Worm (Caenorhabditis elegans) whole organism, L2 larva: ENCODE data around the gene H03E18.2.

Experiments
- C34F6.9 ChIP-seq: fragments of 150-350 bp; optimal IDR thresholded peaks from 2 replicates; lab custom pipeline; 2014; ENCODE audit warnings: missing biosample characterization, missing genetic modification characterization
- Y55F3AM.14 ChIP-seq: fragments of 200-800 bp; sonication (Bioruptor generic); optimal IDR thresholded peaks from 2 replicates; lab custom pipeline; 2018; ENCODE audit warnings: mild to moderate bottlenecking, missing genetic modification characterization, missing compliant biosample characterization
- ZK546.5 ChIP-seq: sonication (generic microtip); optimal IDR thresholded peaks from 2 replicates; lab custom pipeline; 2017; ENCODE audit warnings: missing biosample characterization, missing genetic modification characterization
- elt-3 ChIP-seq: sonication (generic microtip); optimal IDR thresholded peaks from 2 replicates; lab custom pipeline; 2017; ENCODE audit warnings: missing biosample characterization, missing genetic modification characterization
- lin-13 ChIP-seq: fragments of 150-350 bp; optimal IDR thresholded peaks from 2 replicates; lab custom pipeline; 2014; ENCODE audit warnings: missing biosample characterization, missing genetic modification reagents, missing genetic modification characterization
- nhr-11 ChIP-seq: fragments of 150-350 bp; optimal IDR thresholded peaks from 2 replicates; lab custom pipeline; 2014; ENCODE audit warnings: missing biosample characterization, missing genetic modification characterization
- nhr-12 ChIP-seq: fragments of 150-350 bp; optimal IDR thresholded peaks from 2 replicates; lab custom pipeline; 2014; ENCODE audit warnings: missing biosample characterization, missing genetic modification characterization
- peb-1 ChIP-seq: fragments of 150-350 bp; optimal IDR thresholded peaks from 2 replicates; lab custom pipeline; 2014; ENCODE audit warnings: missing biosample characterization, missing genetic modification characterization
- snpc-4 ChIP-seq: fragments of 150-350 bp; optimal IDR thresholded peaks from 2 replicates; lab custom pipeline; 2014; ENCODE audit warnings: missing biosample characterization, missing genetic modification characterization
- unc-62 ChIP-seq: fragments of 150-350 bp; optimal IDR thresholded peaks from 2 replicates; lab custom pipeline; 2014; ENCODE audit warnings: missing biosample characterization, missing genetic modification reagents, missing genetic modification characterization
- zag-1 ChIP-seq: fragments of 150-350 bp; optimal IDR thresholded peaks from 2 replicates; lab custom pipeline; 2014; ENCODE audit warnings: missing biosample characterization, missing genetic modification characterization

ce11 chrX:8500922-8501321 lies 19.4 kb downstream of the H03E18.2 start, which contains the start of gene grd-4:
- TF ChIP-seq ZK546.5 (tag; lab: Kevin White, UChicago) (no peak), peb-1 (no peak), zag-1 (no peak), nhr-12 (no peak), lin-13 (no peak), Y55F3AM.14 (no peak), snpc-4 (tag; lab: Kevin White, UChicago) (no peak), C34F6.9 (no peak), unc-62 (GFP tag; lab: Kevin White, UChicago) (no peak), elt-3 (no peak), nhr-11 (tag; lab: Kevin White, UChicago) (no peak)
